Worm (Caenorhabditis elegans) whole organism, L1 larva: Measurements from ENCODE around the gene vars-1.

Experiments used
- aha-1 ChIP-seq: fragments of 150-350 bp; optimal IDR thresholded peaks from 2 replicates; lab custom pipeline; 2014; ENCODE audit warnings: missing biosample characterization, missing genetic modification characterization
- ama-1 ChIP-seq: fragments of 150-350 bp; optimal IDR thresholded peaks from 2 replicates; lab custom pipeline; 2014
- ceh-82 ChIP-seq, 3 experiments: fragments of 150-350 bp in 1 of 3; sonication (generic microtip) in 2 of 3; optimal IDR thresholded peaks; 2 replicates each; lab custom pipeline; 2014 to 2017; ENCODE audit warnings: missing biosample characterization in 3 of 3, missing genetic modification characterization in 3 of 3
- fkh-10 ChIP-seq: sonication (generic microtip); optimal IDR thresholded peaks from 2 replicates; lab custom pipeline; 2017; ENCODE audit warnings: missing biosample characterization, missing genetic modification reagents, missing genetic modification characterization
- nhr-47 ChIP-seq: sonication (generic microtip); optimal IDR thresholded peaks from 2 replicates; lab custom pipeline; 2016; ENCODE audit warnings: mild to moderate bottlenecking, missing genetic modification characterization, moderate library complexity, missing compliant biosample characterization
- ztf-4 ChIP-seq: fragments of 150-350 bp; optimal IDR thresholded peaks from 2 replicates; lab custom pipeline; 2014; ENCODE audit warnings: missing biosample characterization, missing genetic modification characterization

ce11 chrV:8046706-8047105 lies 15.5 kb downstream of the vars-1 start, which contains the start of gene ZC513.3:
- TF ChIP-seq ama-1, result no peak
- TF ChIP-seq ceh-82 (tag; optimal IDR thresholded peaks at IDR 0.05; lab: Kevin White, UChicago), result no peak
- no peak for TF ChIP-seq aha-1 (tag; lab: Kevin White, UChicago)
- TF ChIP-seq ztf-4 (tag; lab: Kevin White, UChicago), result no peak
- no peak for TF ChIP-seq fkh-10 (GFP tag; lab: Kevin White, UChicago)
- TF ChIP-seq nhr-47, result no peak
